Worm (Caenorhabditis elegans) whole organism, late embryonic: ENCODE results near the gene ZK616.5.
A peak's percentile ranks its signal among the peaks of the same experiment; 100 is the strongest.

Experiments used
- F13H6.1 ChIP-seq: sonication (generic microtip); optimal IDR thresholded peaks from 2 replicates; lab custom pipeline; 2016; ENCODE audit warnings: missing genetic modification characterization, missing compliant biosample characterization
- K02D7.2 ChIP-seq: sonication (generic microtip); optimal IDR thresholded peaks from 2 replicates; lab custom pipeline; 2017; ENCODE audit warnings: mild to moderate bottlenecking, missing genetic modification characterization, missing compliant biosample characterization
- ahr-1 ChIP-seq: sonication (generic microtip); optimal IDR thresholded peaks from 2 replicates; lab custom pipeline; 2016; ENCODE audit warnings: missing genetic modification characterization, missing compliant biosample characterization
- ama-1 ChIP-seq: fragments of 150-350 bp; optimal IDR thresholded peaks from 2 replicates; lab custom pipeline; 2014
- ceh-14 ChIP-seq: sonication (generic microtip); optimal IDR thresholded peaks from 2 replicates; lab custom pipeline; 2016; ENCODE audit warnings: missing genotype, missing genetic modification characterization, missing compliant biosample characterization
- ceh-18 ChIP-seq: sonication (generic microtip); optimal IDR thresholded peaks from 2 replicates; lab custom pipeline; 2016; ENCODE audit warnings: missing genetic modification characterization, missing compliant biosample characterization
- ceh-19 ChIP-seq: fragments of 200-800 bp; sonication (Bioruptor generic); optimal IDR thresholded peaks from 2 replicates; lab custom pipeline; 2018; ENCODE audit warnings: mild to moderate bottlenecking, missing genetic modification characterization, missing compliant biosample characterization
- ceh-22 ChIP-seq: sonication (generic microtip); optimal IDR thresholded peaks from 2 replicates; lab custom pipeline; 2017; ENCODE audit warnings: missing biosample characterization, missing genetic modification characterization
- ceh-31 ChIP-seq: sonication (generic microtip); optimal IDR thresholded peaks from 2 replicates; lab custom pipeline; 2016; ENCODE audit warnings: missing genetic modification characterization, missing compliant biosample characterization
- ceh-45 ChIP-seq: fragments of 200-800 bp; sonication (Bioruptor generic); IDR thresholded peaks from 2 replicates; pipeline ENCODE4 v1.3.6; 2022; ENCODE audit warnings: missing genetic modification reagents, missing genetic modification characterization, missing compliant biosample characterization
- ceh-9 ChIP-seq: sonication (generic microtip); optimal IDR thresholded peaks from 2 replicates; lab custom pipeline; 2016; ENCODE audit warnings: mild to moderate bottlenecking, missing genetic modification characterization, inconsistent platforms, missing compliant biosample characterization
- dmd-4 ChIP-seq: sonication (generic microtip); optimal IDR thresholded peaks from 2 replicates; lab custom pipeline; 2016; ENCODE audit warnings: borderline replicate concordance, missing genetic modification characterization, missing compliant biosample characterization
- eyg-1 ChIP-seq: sonication (generic microtip); optimal IDR thresholded peaks from 2 replicates; lab custom pipeline; 2016; ENCODE audit warnings: missing genotype, missing genetic modification characterization, missing compliant biosample characterization
- fkh-10 ChIP-seq: fragments of 150-350 bp; optimal IDR thresholded peaks from 2 replicates; lab custom pipeline; 2014; ENCODE audit warnings: missing biosample characterization, missing genetic modification reagents, missing genetic modification characterization
- gmeb-2 ChIP-seq: sonication (generic microtip); optimal IDR thresholded peaks from 2 replicates; lab custom pipeline; 2016; ENCODE audit warnings: missing genetic modification characterization, inconsistent platforms, missing compliant biosample characterization
- hlh-13 ChIP-seq: fragments of 200-800 bp; sonication (Bioruptor generic); optimal IDR thresholded peaks from 2 replicates; lab custom pipeline; 2018; ENCODE audit warnings: mild to moderate bottlenecking, missing genetic modification characterization, missing compliant biosample characterization
- hlh-6 ChIP-seq: sonication (generic microtip); optimal IDR thresholded peaks from 2 replicates; lab custom pipeline; 2016; ENCODE audit warnings: missing genotype, missing genetic modification characterization, missing compliant biosample characterization
- hlh-8 ChIP-seq: sonication (generic microtip); optimal IDR thresholded peaks from 2 replicates; lab custom pipeline; 2016; ENCODE audit warnings: missing genotype, missing genetic modification characterization, missing compliant biosample characterization
- lin-11 ChIP-seq: fragments of 200-800 bp; sonication (Bioruptor generic); optimal IDR thresholded peaks from 2 replicates; lab custom pipeline; 2018; ENCODE audit warnings: mild to moderate bottlenecking, missing genetic modification characterization, missing compliant biosample characterization
- nfya-1 ChIP-seq: sonication (generic microtip); optimal IDR thresholded peaks from 2 replicates; lab custom pipeline; 2017; ENCODE audit warnings: missing genetic modification characterization, mild to moderate bottlenecking, missing compliant biosample characterization, antibody characterized with exemption, moderate library complexity
- nhr-11 ChIP-seq: fragments of 150-350 bp; optimal IDR thresholded peaks from 2 replicates; lab custom pipeline; 2014; ENCODE audit warnings: missing biosample characterization, missing genetic modification characterization
- odd-2 ChIP-seq: sonication (generic microtip); optimal IDR thresholded peaks from 2 replicates; lab custom pipeline; 2017; ENCODE audit warnings: antibody characterized with exemption, mild to moderate bottlenecking, missing genetic modification characterization, missing compliant biosample characterization
- pag-3 ChIP-seq: sonication (generic microtip); optimal IDR thresholded peaks from 2 replicates; lab custom pipeline; 2016; ENCODE audit warnings: missing compliant biosample characterization, missing genetic modification characterization, borderline replicate concordance
- pat-9 ChIP-seq: fragments of 200-800 bp; sonication (Bioruptor generic); optimal IDR thresholded peaks from 2 replicates; lab custom pipeline; 2018; ENCODE audit warnings: mild to moderate bottlenecking, missing genetic modification characterization, moderate library complexity, missing compliant biosample characterization
- pax-1 ChIP-seq: fragments of 150-350 bp; optimal IDR thresholded peaks from 2 replicates; lab custom pipeline; 2014; ENCODE audit warnings: missing biosample characterization, missing genetic modification characterization
- pha-4 ChIP-seq: fragments of 150-350 bp; optimal IDR thresholded peaks from 2 replicates; lab custom pipeline; 2018; ENCODE audit warnings: missing biosample characterization, missing genetic modification reagents, missing genetic modification characterization
- pros-1 ChIP-seq: fragments of 150-350 bp; optimal IDR thresholded peaks from 2 replicates; lab custom pipeline; 2014; ENCODE audit warnings: missing biosample characterization, missing genetic modification reagents, missing genetic modification characterization
- sox-2 ChIP-seq: fragments of 200-800 bp; sonication (Bioruptor generic); IDR thresholded peaks from 2 replicates; pipeline ENCODE4 v1.3.6; 2022; ENCODE audit warnings: missing genetic modification reagents, missing genetic modification characterization, missing compliant biosample characterization
- syd-9 ChIP-seq: sonication (generic microtip); optimal IDR thresholded peaks from 2 replicates; lab custom pipeline; 2016; ENCODE audit warnings: mild to moderate bottlenecking, missing genetic modification characterization, moderate library complexity, missing compliant biosample characterization
- tbx-2 ChIP-seq: sonication (generic microtip); optimal IDR thresholded peaks from 2 replicates; lab custom pipeline; 2016; ENCODE audit warnings: missing genetic modification characterization, missing compliant biosample characterization
- unc-3 ChIP-seq, 2 experiments: fragments of 200-800 bp in 1 of 2; sonication (Bioruptor generic) in 1 of 2; sonication (generic microtip) in 1 of 2; conservative IDR thresholded peaks in 1 of 2; optimal IDR thresholded peaks in 1 of 2; 2 replicates each; pipeline versions ENCODE4 v1.3.6 to Lab custom; 2016 to 2022; ENCODE audit warnings: missing compliant biosample characterization in 2 of 2, missing genetic modification characterization in 2 of 2, missing genetic modification reagents in 1 of 2
- unc-42 ChIP-seq: sonication (generic microtip); optimal IDR thresholded peaks from 2 replicates; lab custom pipeline; 2016; ENCODE audit warnings: missing genotype, missing genetic modification characterization, missing compliant biosample characterization
- unc-55 ChIP-seq: sonication (generic microtip); optimal IDR thresholded peaks from 2 replicates; lab custom pipeline; 2017; ENCODE audit warnings: missing biosample characterization, missing genetic modification reagents, missing genetic modification characterization
- ztf-16 ChIP-seq: sonication (generic microtip); optimal IDR thresholded peaks from 2 replicates; lab custom pipeline; 2017; ENCODE audit warnings: missing genetic modification characterization, missing compliant biosample characterization

The ZK616.5 gene

DNA sequence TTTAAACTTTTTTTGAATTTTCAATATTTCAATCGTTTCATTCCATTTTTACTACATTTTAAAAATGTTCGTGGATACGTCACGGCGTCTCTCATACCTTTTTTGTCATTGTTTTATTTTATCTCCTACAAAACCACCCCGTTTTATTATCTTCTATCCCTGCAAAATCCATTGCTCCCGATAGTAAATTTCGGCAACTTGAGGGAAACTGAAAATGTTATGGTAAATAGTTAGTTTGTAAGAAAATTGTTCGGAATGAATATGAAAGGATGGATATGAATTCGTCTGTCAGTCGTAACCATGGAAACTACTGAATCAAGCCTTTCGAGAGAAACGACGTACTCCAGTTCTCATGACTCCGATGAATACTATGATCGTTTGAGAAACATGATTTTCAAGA lies 10.4 kb upstream of the ZK616.5 start, which contains the start of gene F41H10.2:
F41H10.2 (plus strand) TSS at position 301 of the 400 bp plus-strand sequence.
- no peak for TF ChIP-seq odd-2 (tag; lab: Kevin White, UChicago)
- no peak for TF ChIP-seq gmeb-2 (tag; lab: Kevin White, UChicago)
- no peak for TF ChIP-seq ceh-14
- TF ChIP-seq sox-2, result no peak
- TF ChIP-seq hlh-13 (GFP tag; lab: Kevin White, UChicago), result no peak

DNA sequence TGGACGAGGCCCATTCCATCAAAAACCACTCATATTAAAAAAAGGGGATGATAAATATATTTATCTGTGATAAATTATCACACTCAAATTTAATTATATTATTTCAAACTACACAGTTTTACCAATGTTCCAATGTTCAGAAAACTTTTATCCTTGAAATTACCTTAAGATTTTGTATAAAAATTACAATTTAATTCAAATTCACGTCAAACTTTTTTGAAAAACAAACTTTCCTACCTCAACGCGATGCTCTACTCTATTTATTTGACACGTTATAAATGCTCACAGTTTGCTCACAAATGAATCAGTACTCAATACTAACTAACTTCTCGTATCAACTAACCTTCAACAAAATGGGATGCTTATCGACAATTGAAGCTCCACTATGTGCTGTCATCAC lies 9.1 kb upstream of the ZK616.5 start, which contains the start of gene F41H10.1:
F41H10.1 (plus strand) TSS at position 301 of the 400 bp plus-strand sequence.
- TF ChIP-seq odd-2 (tag; lab: Kevin White, UChicago) (no peak), F13H6.1 (tag; lab: Kevin White, UChicago) (no peak), K02D7.2 (tag; lab: Kevin White, UChicago) (no peak), gmeb-2 (tag; lab: Kevin White, UChicago) (no peak), unc-3 (GFP tag; conservative IDR thresholded peaks at IDR 0.05; lab: Robert Waterston, UW) (no peak), unc-3 (tag; optimal IDR thresholded peaks at IDR 0.05; lab: Kevin White, UChicago) (no peak), pat-9 (tag; lab: Kevin White, UChicago) (no peak)

DNA sequence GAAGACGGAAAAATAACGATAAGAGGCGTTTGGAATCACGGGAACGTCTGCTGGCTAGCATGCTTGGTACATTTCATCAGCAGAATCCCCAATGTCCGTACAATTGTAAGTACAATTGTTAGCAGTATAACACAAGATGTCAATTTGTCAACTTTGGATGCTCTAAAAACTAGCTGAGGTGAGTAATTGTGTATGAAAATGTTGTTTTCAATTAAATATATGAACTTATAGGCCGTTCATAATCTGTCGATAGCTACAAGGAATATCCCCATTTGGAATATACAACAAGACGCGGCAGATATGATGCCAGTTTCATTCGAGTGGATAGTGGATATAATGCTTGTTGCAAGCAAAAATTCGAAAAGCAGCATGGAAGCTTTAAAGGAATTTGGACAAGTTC lies 6.7 kb upstream of the ZK616.5 start, which contains the start of gene F41H10.12:
F41H10.12 (plus strand) TSS at position 301 of the 400 bp plus-strand sequence.
- TF ChIP-seq tbx-2, result no peak
- no peak for TF ChIP-seq odd-2 (tag; lab: Kevin White, UChicago)
- no peak for TF ChIP-seq ama-1 (lab: Kevin White, UChicago)

DNA sequence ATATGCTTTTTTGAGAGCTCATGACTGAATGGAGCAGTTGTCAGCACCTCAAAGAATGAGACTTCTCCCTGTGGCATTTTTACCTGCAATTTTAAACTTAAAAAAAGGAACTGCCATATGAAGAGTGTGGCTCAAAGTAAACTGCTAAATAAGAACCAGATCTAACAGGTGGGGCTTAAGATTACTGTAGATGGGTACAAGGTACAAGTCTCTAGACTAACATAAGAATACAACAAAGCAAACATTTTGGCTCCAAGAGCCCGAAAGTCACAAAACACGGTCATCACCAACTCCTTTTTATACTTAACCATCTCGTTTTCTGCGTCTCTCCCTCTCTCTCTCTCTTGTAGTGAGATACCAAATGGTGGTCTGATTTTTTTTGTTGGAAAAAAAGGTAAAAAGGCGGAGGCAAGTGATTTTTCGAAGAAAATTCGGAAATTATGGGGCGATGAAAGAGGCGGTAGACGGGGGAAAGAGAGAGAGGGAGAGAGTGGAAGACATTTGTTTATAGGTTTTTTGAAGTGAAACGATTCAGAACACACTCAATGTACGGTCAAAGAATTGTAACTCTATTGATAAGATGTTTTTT lies 3.2 kb upstream of the ZK616.5 start, which contains the start of gene elo-6:
elo-6 (minus strand) TSS at position 83 of the 589 bp plus-strand sequence.
- peak; percentile 7 for TF ChIP-seq pax-1 (tag; lab: Kevin White, UChicago)
- TF ChIP-seq eyg-1 (tag; lab: Kevin White, UChicago), result no peak

DNA sequence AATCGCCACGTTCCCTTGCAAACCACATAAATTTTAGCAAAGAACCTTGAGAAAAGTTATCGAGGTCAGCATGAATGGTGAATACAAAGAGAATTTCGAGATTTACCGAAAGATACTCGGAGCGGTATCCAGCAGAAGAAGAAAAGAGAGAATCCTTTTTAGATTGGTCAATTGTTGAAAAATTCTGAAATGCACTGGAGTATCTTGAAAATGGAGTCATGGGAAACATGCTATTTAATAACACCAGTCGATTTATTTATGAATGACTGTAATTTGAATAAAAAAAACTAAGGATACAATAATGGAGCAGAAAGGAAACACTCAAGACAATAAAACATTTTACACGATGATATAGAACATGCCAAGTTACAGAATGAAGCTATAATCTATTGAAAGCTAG lies 1.8 kb upstream of the ZK616.5 start:
- TF ChIP-seq lin-11 (tag; lab: Kevin White, UChicago) (no peak), ama-1 (lab: Kevin White, UChicago) (no peak), hlh-8 (no peak), pros-1 (tag; lab: Kevin White, UChicago) (no peak), ceh-18 (tag; lab: Kevin White, UChicago) (no peak), pha-4 (tag; lab: Kevin White, UChicago) (no peak), hlh-6 (tag; lab: Kevin White, UChicago) (no peak), gmeb-2 (tag; lab: Kevin White, UChicago) (no peak), ceh-45 (GFP tag; lab: Robert Waterston, UW) (no peak), nfya-1 (tag; lab: Kevin White, UChicago) (no peak), ceh-19 (GFP tag; lab: Kevin White, UChicago) (no peak), ceh-31 (no peak), ztf-16 (tag; lab: Kevin White, UChicago) (no peak)

DNA sequence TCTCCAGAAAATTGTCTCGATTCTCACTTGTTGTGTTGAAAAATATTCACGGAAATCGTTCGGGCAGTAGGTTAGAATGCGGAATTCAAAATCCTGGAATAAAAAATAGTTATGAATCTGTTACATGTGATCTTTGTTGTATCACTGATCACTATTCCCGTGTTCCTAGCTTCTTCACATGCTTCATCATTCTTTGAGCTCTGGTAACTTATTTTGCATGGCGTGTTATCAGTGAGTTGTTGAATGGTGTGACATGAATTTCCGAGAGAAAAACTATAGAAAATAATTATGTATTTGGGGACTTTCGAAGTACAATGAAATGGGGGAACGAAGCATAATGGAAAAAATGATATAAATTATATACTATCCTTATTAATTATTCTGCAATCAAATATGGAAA lies 1.8 kb downstream of the ZK616.5 start:
- TF ChIP-seq ceh-22 (no peak), fkh-10 (GFP tag; lab: Kevin White, UChicago) (no peak), hlh-13 (GFP tag; lab: Kevin White, UChicago) (no peak), ahr-1 (tag; lab: Kevin White, UChicago) (no peak), hlh-8 (no peak), dmd-4 (tag; lab: Kevin White, UChicago) (no peak), nhr-11 (no peak), odd-2 (tag; lab: Kevin White, UChicago) (no peak), syd-9 (tag; lab: Kevin White, UChicago) (no peak), unc-3 (GFP tag; conservative IDR thresholded peaks at IDR 0.05; lab: Robert Waterston, UW) (no peak), unc-3 (tag; optimal IDR thresholded peaks at IDR 0.05; lab: Kevin White, UChicago) (no peak), pag-3 (tag; lab: Kevin White, UChicago) (no peak), ceh-9 (tag; lab: Kevin White, UChicago) (no peak), unc-42 (no peak), unc-55 (GFP tag; lab: Kevin White, UChicago) (no peak), hlh-6 (tag; lab: Kevin White, UChicago) (no peak)
- TF ChIP-seq, all 69 proteins: peak for 0
